Worm (Caenorhabditis elegans) whole organism, L4 larva: ENCODE measurements around the gene F49E10.4.
A peak's percentile ranks its signal among the peaks of the same experiment; 100 is the strongest.

Source experiments
- D1046.2 ChIP-seq: fragments of 200-800 bp; sonication (Bioruptor generic); IDR thresholded peaks from 2 replicates; pipeline ENCODE4 v1.3.6; 2022; ENCODE audit warnings: missing genetic modification characterization, missing compliant biosample characterization
- F10B5.3 ChIP-seq: sonication (generic microtip); optimal IDR thresholded peaks from 2 replicates; lab custom pipeline; 2016; ENCODE audit warnings: mild to moderate bottlenecking, missing genetic modification characterization, missing compliant biosample characterization
- F26F4.8 ChIP-seq: fragments of 200-800 bp; sonication (Bioruptor generic); conservative IDR thresholded peaks from 2 replicates; pipeline ENCODE4 v1.3.6; 2022; ENCODE audit warnings: missing genetic modification characterization, missing compliant biosample characterization
- F49E8.2 ChIP-seq: sonication (generic microtip); optimal IDR thresholded peaks from 2 replicates; lab custom pipeline; 2016; ENCODE audit warnings: missing compliant biosample characterization, mild to moderate bottlenecking, missing genetic modification characterization, borderline replicate concordance
- R02D3.7 ChIP-seq: fragments of 150-350 bp; sonication (generic microtip); optimal IDR thresholded peaks from 3 replicates; lab custom pipeline; 2014; ENCODE audit warnings: missing biosample characterization, missing genetic modification characterization
- T20F7.1 ChIP-seq: fragments of 200-800 bp; sonication (Bioruptor generic); optimal IDR thresholded peaks from 2 replicates; lab custom pipeline; 2018; ENCODE audit warnings: mild to moderate bottlenecking, missing genetic modification characterization, missing compliant biosample characterization
- Y105C5A.15 ChIP-seq: fragments of 200-800 bp; sonication (Bioruptor generic); IDR thresholded peaks from 2 replicates; pipeline ENCODE4 v1.3.6; 2022; ENCODE audit warnings: missing genetic modification characterization, missing compliant biosample characterization
- ZK337.2 ChIP-seq: fragments of 200-800 bp; sonication (Bioruptor generic); IDR thresholded peaks from 2 replicates; pipeline ENCODE4 v1.3.6; 2022; ENCODE audit warnings: missing genetic modification reagents, missing genetic modification characterization, missing compliant biosample characterization
- aha-1 ChIP-seq: fragments of 150-350 bp; peaks from one replicate; lab custom pipeline; 2014; ENCODE audit warnings: missing biosample characterization, missing genetic modification characterization
- aly-2 ChIP-seq: sonication (generic microtip); optimal IDR thresholded peaks from 2 replicates; lab custom pipeline; 2018; ENCODE audit warnings: missing biosample characterization, missing genetic modification characterization
- ceh-28 ChIP-seq: fragments of 150-350 bp; optimal IDR thresholded peaks from 2 replicates; lab custom pipeline; 2014; ENCODE audit warnings: missing biosample characterization, missing genetic modification reagents, missing genetic modification characterization
- ceh-32 ChIP-seq: sonication (generic microtip); optimal IDR thresholded peaks from 2 replicates; lab custom pipeline; 2016; ENCODE audit warnings: mild to moderate bottlenecking, missing genetic modification characterization, missing compliant biosample characterization; ENCODE audit not compliant: poor library complexity
- ceh-82 ChIP-seq: sonication (generic microtip); optimal IDR thresholded peaks from 2 replicates; lab custom pipeline; 2017; ENCODE audit warnings: missing biosample characterization, missing genetic modification characterization
- daf-12 ChIP-seq: fragments of 150-350 bp; optimal IDR thresholded peaks from 2 replicates; lab custom pipeline; 2014; ENCODE audit warnings: missing biosample characterization, missing genetic modification reagents, missing genetic modification characterization
- daf-16 ChIP-seq, 3 experiments: sonication (generic microtip); optimal IDR thresholded peaks; 2 replicates each; lab custom pipeline; 2016 to 2017; ENCODE audit warnings: missing genetic modification characterization in 3 of 3, missing genetic modification reagents in 3 of 3, mild to moderate bottlenecking in 2 of 3, missing compliant biosample characterization in 2 of 3, missing biosample characterization in 1 of 3, moderate library complexity in 1 of 3
- daf-8 ChIP-seq: fragments of 200-800 bp; sonication (Bioruptor generic); IDR thresholded peaks from 2 replicates; pipeline ENCODE4 v1.3.6; 2022; ENCODE audit warnings: missing genetic modification characterization, missing compliant biosample characterization
- dmd-6 ChIP-seq: fragments of 200-800 bp; sonication (Bioruptor generic); IDR thresholded peaks from 2 replicates; pipeline ENCODE4 v1.3.6; 2022; ENCODE audit warnings: missing genetic modification reagents, missing genetic modification characterization, missing compliant biosample characterization
- dmd-9 ChIP-seq: fragments of 200-800 bp; sonication (Bioruptor generic); IDR thresholded peaks from 2 replicates; pipeline ENCODE4 v1.3.6; 2022; ENCODE audit warnings: missing genetic modification reagents, missing genetic modification characterization, missing compliant biosample characterization
- dpl-1 ChIP-seq: fragments of 150-350 bp; optimal IDR thresholded peaks from 2 replicates; lab custom pipeline; 2014; ENCODE audit warnings: missing biosample characterization, missing genetic modification reagents, missing genetic modification characterization
- gei-8 ChIP-seq: fragments of 200-800 bp; sonication (Bioruptor generic); optimal IDR thresholded peaks from 2 replicates; lab custom pipeline; 2018; ENCODE audit warnings: mild to moderate bottlenecking, missing genetic modification characterization, missing compliant biosample characterization
- hif-1 ChIP-seq, 2 experiments: sonication (generic microtip); optimal IDR thresholded peaks; 2 replicates each; lab custom pipeline; 2016 to 2017; ENCODE audit warnings: missing compliant biosample characterization in 2 of 2, missing genetic modification characterization in 2 of 2, missing genetic modification reagents in 2 of 2, missing genotype in 2 of 2, mild to moderate bottlenecking in 1 of 2
- hlh-11 ChIP-seq: fragments of 200-800 bp; sonication (Bioruptor generic); optimal IDR thresholded peaks from 2 replicates; lab custom pipeline; 2018; ENCODE audit warnings: mild to moderate bottlenecking, missing genetic modification characterization, missing compliant biosample characterization
- hlh-30 ChIP-seq: sonication (generic microtip); optimal IDR thresholded peaks from 2 replicates; lab custom pipeline; 2017; ENCODE audit warnings: antibody characterized with exemption, mild to moderate bottlenecking, missing genetic modification characterization, missing compliant biosample characterization; ENCODE audit not compliant: insufficient read depth
- lin-1 ChIP-seq: fragments of 200-800 bp; sonication (Bioruptor generic); IDR thresholded peaks from 2 replicates; pipeline ENCODE4 v1.3.6; 2022; ENCODE audit warnings: missing genetic modification reagents, missing genetic modification characterization, missing compliant biosample characterization
- lin-15B ChIP-seq: fragments of 150-350 bp; sonication (generic microtip); optimal IDR thresholded peaks from 3 replicates; lab custom pipeline; 2014; ENCODE audit warnings: missing biosample characterization, missing genetic modification characterization
- madf-5 ChIP-seq, 2 experiments: fragments of 200-800 bp; sonication (Bioruptor generic); IDR thresholded peaks; 2 replicates each; pipeline ENCODE4 v1.3.6; 2022; ENCODE audit warnings: missing compliant biosample characterization in 2 of 2, missing genetic modification characterization in 2 of 2
- mdl-1 ChIP-seq, 2 experiments: fragments of 150-350 bp in 1 of 2; sonication (generic microtip) in 1 of 2; optimal IDR thresholded peaks; 2 replicates each; lab custom pipeline; 2014 to 2017; ENCODE audit warnings: missing biosample characterization in 2 of 2, missing genetic modification characterization in 2 of 2
- mep-1 ChIP-seq: fragments of 150-350 bp; sonication (generic microtip); optimal IDR thresholded peaks from 3 replicates; lab custom pipeline; 2014; ENCODE audit warnings: missing biosample characterization, missing genetic modification characterization
- mes-2 ChIP-seq: sonication (generic microtip); optimal IDR thresholded peaks from 2 replicates; lab custom pipeline; 2016; ENCODE audit warnings: missing genotype, mild to moderate bottlenecking, missing genetic modification characterization, missing compliant biosample characterization; ENCODE audit not compliant: poor library complexity, severe bottlenecking
- mxl-3 ChIP-seq: fragments of 200-800 bp; sonication (Bioruptor generic); optimal IDR thresholded peaks from 2 replicates; lab custom pipeline; 2018; ENCODE audit warnings: mild to moderate bottlenecking, missing genetic modification characterization, missing compliant biosample characterization
- nhr-111 ChIP-seq: fragments of 200-800 bp; sonication (Bioruptor generic); optimal IDR thresholded peaks from 2 replicates; lab custom pipeline; 2018; ENCODE audit warnings: mild to moderate bottlenecking, missing genetic modification characterization, missing compliant biosample characterization
- nhr-237 ChIP-seq: sonication (generic microtip); optimal IDR thresholded peaks from 2 replicates; lab custom pipeline; 2017; ENCODE audit warnings: missing biosample characterization, missing genetic modification characterization
- nhr-28 ChIP-seq: fragments of 150-350 bp; optimal IDR thresholded peaks from 2 replicates; lab custom pipeline; 2014; ENCODE audit warnings: missing biosample characterization, missing genetic modification characterization
- nhr-42 ChIP-seq: fragments of 200-800 bp; sonication (Bioruptor generic); IDR thresholded peaks from 2 replicates; pipeline ENCODE4 v1.3.6; 2022; ENCODE audit warnings: missing genetic modification characterization, missing compliant biosample characterization
- nhr-6 ChIP-seq: fragments of 150-350 bp; optimal IDR thresholded peaks from 2 replicates; lab custom pipeline; 2014; ENCODE audit warnings: missing biosample characterization, missing genetic modification characterization
- nhr-77 ChIP-seq: fragments of 150-350 bp; optimal IDR thresholded peaks from 2 replicates; lab custom pipeline; 2014; ENCODE audit warnings: missing biosample characterization, missing genetic modification characterization
- php-3 ChIP-seq: fragments of 200-800 bp; sonication (Bioruptor generic); IDR thresholded peaks from 2 replicates; pipeline ENCODE4 v1.3.6; 2022; ENCODE audit warnings: missing genetic modification reagents, missing genetic modification characterization, missing compliant biosample characterization
- pqm-1 ChIP-seq: sonication (generic microtip); optimal IDR thresholded peaks from 2 replicates; lab custom pipeline; 2017; ENCODE audit warnings: missing biosample characterization, missing genetic modification characterization
- saeg-2 ChIP-seq: fragments of 200-800 bp; sonication (Bioruptor generic); IDR thresholded peaks from 2 replicates; pipeline ENCODE4 v1.3.6; 2022; ENCODE audit warnings: missing genetic modification reagents, missing genetic modification characterization, missing compliant biosample characterization
- spr-1 ChIP-seq: sonication (generic microtip); optimal IDR thresholded peaks from 2 replicates; lab custom pipeline; 2016; ENCODE audit warnings: mild to moderate bottlenecking, missing genetic modification characterization, missing compliant biosample characterization
- tra-1 ChIP-seq: fragments of 200-800 bp; sonication (Bioruptor generic); IDR thresholded peaks from 2 replicates; pipeline ENCODE4 v1.3.6; 2022; ENCODE audit warnings: missing genetic modification reagents, missing genetic modification characterization, missing compliant biosample characterization
- unc-130 ChIP-seq: sonication (generic microtip); optimal IDR thresholded peaks from 2 replicates; lab custom pipeline; 2016; ENCODE audit warnings: missing genetic modification reagents, missing genetic modification characterization, missing compliant biosample characterization
- unc-62 ChIP-seq, 3 experiments: fragments of 150-350 bp in 1 of 3; sonication (generic microtip); optimal IDR thresholded peaks in 2 of 3; peaks in 1 of 3; 1 replicate in 1 of 3; 2 replicates in 2 of 3; lab custom pipeline; 2014 to 2017; ENCODE audit warnings: missing biosample characterization in 3 of 3, missing genetic modification characterization in 3 of 3, missing genetic modification reagents in 3 of 3, missing genotype in 1 of 3
- zag-1 ChIP-seq: fragments of 150-350 bp; optimal IDR thresholded peaks from 2 replicates; lab custom pipeline; 2014; ENCODE audit warnings: missing biosample characterization, missing genetic modification characterization
- zfp-2 ChIP-seq: sonication (generic microtip); optimal IDR thresholded peaks from 2 replicates; lab custom pipeline; 2016; ENCODE audit warnings: mild to moderate bottlenecking, missing genetic modification characterization, missing compliant biosample characterization
- zip-11 ChIP-seq: fragments of 200-800 bp; sonication (Bioruptor generic); IDR thresholded peaks from 2 replicates; pipeline ENCODE4 v1.3.6; 2022; ENCODE audit warnings: missing genetic modification characterization, missing compliant biosample characterization
- ztf-7 ChIP-seq: fragments of 150-350 bp; optimal IDR thresholded peaks from 2 replicates; lab custom pipeline; 2014; ENCODE audit warnings: missing biosample characterization, missing genetic modification characterization

The F49E10.4 gene

ce11 chrX:5837035-5837434 lies 38.6 kb upstream of the F49E10.4 start (continued):
- no peak for TF ChIP-seq D1046.2
- TF ChIP-seq daf-12 (tag; lab: Kevin White, UChicago), result no peak
- TF ChIP-seq hif-1 (tag; optimal IDR thresholded peaks at IDR 0.05; lab: Kevin White, UChicago), result no peak
- no peak for TF ChIP-seq F49E8.2 (tag; lab: Kevin White, UChicago)
- TF ChIP-seq nhr-77, result no peak
- no peak for TF ChIP-seq ZK337.2
- TF ChIP-seq mxl-3 (GFP tag; lab: Kevin White, UChicago), result peak; percentile 27
- TF ChIP-seq ceh-28, result no peak
- TF ChIP-seq F10B5.3 (tag; lab: Kevin White, UChicago), result no peak
- peak in 1 of 2 experiments; percentile 58 for TF ChIP-seq daf-16 (GFP tag; optimal IDR thresholded peaks at IDR 0.05; lab: Kevin White, UChicago)
- TF ChIP-seq daf-16 (tag; optimal IDR thresholded peaks at IDR 0.05; lab: Kevin White, UChicago), result no peak
- no peak for TF ChIP-seq nhr-111 (GFP tag; lab: Kevin White, UChicago)
- TF ChIP-seq unc-130, result no peak
- no peak for TF ChIP-seq nhr-42
- TF ChIP-seq F26F4.8, result no peak
- TF ChIP-seq mes-2, result no peak
- no peak for TF ChIP-seq zip-11
- TF ChIP-seq saeg-2 (GFP tag; lab: Robert Waterston, UW), result no peak
- no peak for TF ChIP-seq R02D3.7 (tag; lab: Kevin White, UChicago)
- TF ChIP-seq T20F7.1, result no peak
- TF ChIP-seq nhr-237 (tag; lab: Kevin White, UChicago), result no peak
- no peak for TF ChIP-seq dmd-9 (GFP tag; lab: Robert Waterston, UW)

DNA sequence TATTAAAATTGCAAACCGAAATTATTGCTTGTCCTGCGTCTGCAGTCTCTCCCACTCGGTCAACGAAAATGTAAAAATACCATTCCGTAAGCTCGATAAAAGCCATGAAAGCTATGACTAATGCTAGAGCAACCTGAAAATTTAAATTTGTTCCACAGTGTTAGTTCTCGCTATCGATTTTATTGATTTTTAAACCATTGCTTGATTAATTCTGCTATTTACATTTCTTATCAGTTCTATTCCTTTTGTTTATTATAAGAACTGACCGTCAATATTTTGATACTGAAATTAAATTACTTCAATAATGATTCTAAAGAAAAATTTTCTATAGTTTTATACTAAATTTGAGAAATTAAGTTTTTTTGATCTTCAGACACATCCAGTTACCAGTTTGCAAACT lies 36.5 kb upstream of the F49E10.4 start:
- TF ChIP-seq daf-16 (GFP tag; optimal IDR thresholded peaks at IDR 0.05; lab: Kevin White, UChicago) (no peak), daf-16 (tag; optimal IDR thresholded peaks at IDR 0.05; lab: Kevin White, UChicago) (peak; percentile 81), unc-62 (GFP tag; optimal IDR thresholded peaks at IDR 0.05 in 1 of 2; lab: Kevin White, UChicago) (peak in 1 of 2 experiments; percentile 15), unc-62 (tag; optimal IDR thresholded peaks at IDR 0.05; lab: Kevin White, UChicago) (no peak), madf-5 (GFP tag; IDR thresholded peaks at IDR 0.05; lab: Robert Waterston, UW) (no peak), dmd-6 (GFP tag; lab: Robert Waterston, UW) (no peak), ztf-7 (tag; lab: Kevin White, UChicago) (no peak), ceh-28 (peak; percentile 56), dpl-1 (no peak)

DNA sequence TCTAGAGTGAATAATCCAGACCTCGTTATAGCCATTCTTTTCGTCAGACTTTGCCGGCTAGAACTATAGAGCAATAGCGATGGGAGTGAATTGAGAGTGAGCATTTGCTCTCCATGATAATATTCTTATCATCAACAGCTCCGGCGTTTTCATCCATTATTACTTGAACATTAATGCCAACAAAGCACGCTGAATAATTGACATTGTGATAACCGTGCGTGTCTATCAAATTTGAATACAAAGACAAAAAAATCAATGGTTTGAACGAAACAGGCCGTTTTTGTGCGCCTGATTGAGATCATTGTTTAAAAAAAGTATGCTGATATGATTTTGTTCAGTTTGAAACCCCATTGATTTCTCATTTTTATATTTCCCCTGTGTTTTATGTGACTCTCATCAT lies 36.0 kb upstream of the F49E10.4 start, which contains the start of gene dct-11:
Gene dct-11 (minus strand): TSS at position 136 of the 400 bp plus-strand sequence.
- TF ChIP-seq unc-130 (no peak), dmd-6 (GFP tag; lab: Robert Waterston, UW) (peak; percentile 88), aly-2 (tag; lab: Kevin White, UChicago) (no peak), daf-8 (GFP tag; lab: Robert Waterston, UW) (no peak), F26F4.8 (no peak), ceh-32 (tag; lab: Kevin White, UChicago) (no peak), mes-2 (peak; percentile 32), spr-1 (tag; lab: Kevin White, UChicago) (no peak), hlh-30 (peak; percentile 60), R02D3.7 (tag; lab: Kevin White, UChicago) (no peak), zip-11 (no peak), zfp-2 (tag; lab: Kevin White, UChicago) (no peak), mep-1 (peak; percentile 8), saeg-2 (GFP tag; lab: Robert Waterston, UW) (no peak), gei-8 (GFP tag; lab: Kevin White, UChicago) (no peak), lin-15B (tag; lab: Kevin White, UChicago) (no peak), nhr-28 (tag; lab: Kevin White, UChicago) (peak; percentile 65), pqm-1 (tag; lab: Kevin White, UChicago) (peak; percentile 86), hif-1 (tag; optimal IDR thresholded peaks at IDR 0.05; lab: Kevin White, UChicago) (peak in 1 of 2 experiments; percentile 5), Y105C5A.15 (GFP tag; lab: Robert Waterston, UW) (no peak), hlh-11 (peak; percentile 72), tra-1 (GFP tag; lab: Robert Waterston, UW) (peak; percentile 68; the same call in 1 of the 2 replicates), zag-1 (tag; lab: Kevin White, UChicago) (no peak), nhr-6 (tag; lab: Kevin White, UChicago) (no peak), mdl-1 (tag; optimal IDR thresholded peaks at IDR 0.05; lab: Kevin White, UChicago) (no peak), php-3 (GFP tag; lab: Robert Waterston, UW) (peak; percentile 78), lin-1 (0 out of 2 replicates have a peak, but pooled peaks have one; percentile 19), aha-1 (peak; percentile 81), ceh-82 (no peak), daf-16 (GFP tag; optimal IDR thresholded peaks at IDR 0.05; lab: Kevin White, UChicago) (peak in 1 of 2 experiments; percentile 40), daf-16 (tag; optimal IDR thresholded peaks at IDR 0.05; lab: Kevin White, UChicago) (peak; percentile 72)
